Worm (Caenorhabditis elegans) whole organism, L1 larva: ENCODE results near the gene ZK673.5.
A peak's percentile ranks its signal among the peaks of the same experiment; 100 is the strongest.
"Not testable (repeated sequence)": the region's sequence is repeated elsewhere in the genome, so short reads cannot be mapped to it uniquely, and the experiment has no call there.

Experiments used
- C04F5.9 ChIP-seq: sonication (generic microtip); optimal IDR thresholded peaks from 2 replicates; lab custom pipeline; 2016; ENCODE audit warnings: missing genetic modification characterization, missing compliant biosample characterization
- C34B4.2 ChIP-seq: sonication (generic microtip); optimal IDR thresholded peaks from 2 replicates; lab custom pipeline; 2017; ENCODE audit warnings: mild to moderate bottlenecking, missing genetic modification characterization, missing compliant biosample characterization
- F16B12.6 ChIP-seq: fragments of 150-350 bp; optimal IDR thresholded peaks from 2 replicates; lab custom pipeline; 2014; ENCODE audit warnings: missing biosample characterization, missing genetic modification characterization
- Y116A8C.19 ChIP-seq: sonication (generic microtip); optimal IDR thresholded peaks from 2 replicates; lab custom pipeline; 2016; ENCODE audit warnings: missing compliant biosample characterization, missing genetic modification characterization, borderline replicate concordance
- aha-1 ChIP-seq: fragments of 150-350 bp; optimal IDR thresholded peaks from 2 replicates; lab custom pipeline; 2014; ENCODE audit warnings: missing biosample characterization, missing genetic modification characterization
- alr-1 ChIP-seq: fragments of 200-800 bp; sonication (Bioruptor generic); optimal IDR thresholded peaks from 2 replicates; lab custom pipeline; 2018; ENCODE audit warnings: borderline replicate concordance, mild to moderate bottlenecking, missing genetic modification characterization, missing compliant biosample characterization
- aly-2 ChIP-seq: fragments of 150-350 bp; optimal IDR thresholded peaks from 2 replicates; lab custom pipeline; 2014; ENCODE audit warnings: missing biosample characterization, missing genetic modification characterization
- blmp-1 ChIP-seq: fragments of 150-350 bp; optimal IDR thresholded peaks from 2 replicates; lab custom pipeline; 2014; ENCODE audit warnings: missing biosample characterization, missing genetic modification characterization
- ceh-8 ChIP-seq: fragments of 200-800 bp; sonication (Bioruptor generic); optimal IDR thresholded peaks from 2 replicates; lab custom pipeline; 2018; ENCODE audit warnings: mild to moderate bottlenecking, missing genetic modification characterization, moderate library complexity, missing compliant biosample characterization
- ces-1 ChIP-seq: fragments of 150-350 bp; optimal IDR thresholded peaks from 2 replicates; lab custom pipeline; 2014; ENCODE audit warnings: missing biosample characterization, missing genetic modification reagents, missing genetic modification characterization
- dpl-1 ChIP-seq, 3 experiments: fragments of 150-350 bp in 2 of 3; sonication (generic microtip) in 1 of 3; optimal IDR thresholded peaks; 2 replicates each; lab custom pipeline; 2014 to 2017; ENCODE audit warnings: missing biosample characterization in 3 of 3, missing genetic modification characterization in 3 of 3, missing genetic modification reagents in 3 of 3
- efl-1 ChIP-seq, 4 experiments: fragments of 150-350 bp; optimal IDR thresholded peaks in 3 of 4; peaks in 1 of 4; 1 replicate in 1 of 4; 2 replicates in 3 of 4; lab custom pipeline; 2014; ENCODE audit warnings: missing biosample characterization in 2 of 4, missing genetic modification characterization in 2 of 4, missing genetic modification reagents in 2 of 4
- egl-13 ChIP-seq: sonication (generic microtip); optimal IDR thresholded peaks from 2 replicates; lab custom pipeline; 2016; ENCODE audit warnings: missing genotype, missing genetic modification reagents, missing genetic modification characterization, missing compliant biosample characterization
- egl-27 ChIP-seq, 2 experiments: fragments of 150-350 bp in 1 of 2; sonication (generic microtip); optimal IDR thresholded peaks; 3 replicates each; lab custom pipeline; 2017 to 2018; ENCODE audit warnings: missing biosample characterization in 2 of 2, missing genetic modification characterization in 2 of 2, missing genetic modification reagents in 2 of 2
- elt-2 ChIP-seq: sonication (generic microtip); optimal IDR thresholded peaks from 2 replicates; lab custom pipeline; 2016; ENCODE audit warnings: missing genetic modification characterization, mild to moderate bottlenecking, inconsistent platforms, missing compliant biosample characterization, missing genetic modification reagents
- hlh-4 ChIP-seq: sonication (generic microtip); optimal IDR thresholded peaks from 2 replicates; lab custom pipeline; 2016; ENCODE audit warnings: mild to moderate bottlenecking, missing genetic modification characterization, missing compliant biosample characterization
- isw-1 ChIP-seq: fragments of 200-800 bp; sonication (Bioruptor generic); IDR thresholded peaks from 2 replicates; pipeline ENCODE4 v1.3.6; 2022; ENCODE audit warnings: missing genetic modification characterization, missing compliant biosample characterization
- lin-14 ChIP-seq: fragments of 200-800 bp; sonication (Bioruptor generic); optimal IDR thresholded peaks from 2 replicates; lab custom pipeline; 2018; ENCODE audit warnings: mild to moderate bottlenecking, missing genetic modification characterization, moderate library complexity, missing compliant biosample characterization
- lin-35 ChIP-seq, 2 experiments: fragments of 150-350 bp; optimal IDR thresholded peaks; 2 replicates each; lab custom pipeline; 2014; ENCODE audit warnings: missing biosample characterization in 2 of 2, missing genetic modification characterization in 2 of 2, missing genetic modification reagents in 2 of 2
- lin-39 ChIP-seq: fragments of 150-350 bp; optimal IDR thresholded peaks from 2 replicates; lab custom pipeline; 2014; ENCODE audit warnings: missing biosample characterization, missing genetic modification reagents, missing genetic modification characterization
- lir-3 ChIP-seq: sonication (generic microtip); optimal IDR thresholded peaks from 2 replicates; lab custom pipeline; 2016; ENCODE audit warnings: mild to moderate bottlenecking, missing genetic modification characterization, moderate library complexity, missing compliant biosample characterization; ENCODE audit not compliant: poor library complexity
- lsy-2 ChIP-seq, 2 experiments: fragments of 150-350 bp; optimal IDR thresholded peaks; 2 replicates each; lab custom pipeline; 2014; ENCODE audit warnings: missing biosample characterization in 2 of 2, missing genetic modification characterization in 2 of 2
- mep-1 ChIP-seq: fragments of 150-350 bp; optimal IDR thresholded peaks from 2 replicates; lab custom pipeline; 2014; ENCODE audit warnings: missing biosample characterization, missing genetic modification characterization
- nhr-12 ChIP-seq: sonication (generic microtip); optimal IDR thresholded peaks from 2 replicates; lab custom pipeline; 2017; ENCODE audit warnings: missing biosample characterization, missing genetic modification characterization
- nhr-20 ChIP-seq: sonication (generic microtip); optimal IDR thresholded peaks from 2 replicates; lab custom pipeline; 2016; ENCODE audit warnings: mild to moderate bottlenecking, missing genetic modification characterization, missing compliant biosample characterization
- nhr-28 ChIP-seq: fragments of 150-350 bp; optimal IDR thresholded peaks from 2 replicates; lab custom pipeline; 2014; ENCODE audit warnings: missing biosample characterization, missing genetic modification characterization
- nhr-71 ChIP-seq: sonication (generic microtip); optimal IDR thresholded peaks from 2 replicates; lab custom pipeline; 2016; ENCODE audit warnings: mild to moderate bottlenecking, missing genetic modification characterization, moderate library complexity, missing compliant biosample characterization
- nhr-76 ChIP-seq: sonication (generic microtip); optimal IDR thresholded peaks from 2 replicates; lab custom pipeline; 2017; ENCODE audit warnings: missing biosample characterization, missing genetic modification characterization
- nhr-77 ChIP-seq: fragments of 150-350 bp; optimal IDR thresholded peaks from 2 replicates; lab custom pipeline; 2014; ENCODE audit warnings: missing biosample characterization, missing genetic modification characterization
- pag-3 ChIP-seq: sonication (generic microtip); optimal IDR thresholded peaks from 2 replicates; lab custom pipeline; 2017; ENCODE audit warnings: missing genetic modification characterization, mild to moderate bottlenecking, missing compliant biosample characterization, antibody characterized with exemption, borderline replicate concordance; ENCODE audit not compliant: insufficient read depth
- pax-3 ChIP-seq: fragments of 200-800 bp; sonication (Bioruptor generic); optimal IDR thresholded peaks from 2 replicates; lab custom pipeline; 2018; ENCODE audit warnings: mild to moderate bottlenecking, missing genetic modification characterization, moderate library complexity, missing compliant biosample characterization
- rnt-1 ChIP-seq: sonication (generic microtip); optimal IDR thresholded peaks from 2 replicates; lab custom pipeline; 2016; ENCODE audit warnings: mild to moderate bottlenecking, missing genetic modification characterization, moderate library complexity, missing compliant biosample characterization
- skn-1 ChIP-seq: fragments of 150-350 bp; optimal IDR thresholded peaks from 2 replicates; lab custom pipeline; 2014; ENCODE audit warnings: missing biosample characterization, missing genetic modification characterization
- sptf-1 ChIP-seq: fragments of 150-350 bp; optimal IDR thresholded peaks from 2 replicates; lab custom pipeline; 2014; ENCODE audit warnings: missing biosample characterization, missing genetic modification characterization
- sup-37 ChIP-seq: fragments of 200-800 bp; sonication (Bioruptor generic); optimal IDR thresholded peaks from 2 replicates; lab custom pipeline; 2018; ENCODE audit warnings: mild to moderate bottlenecking, missing genetic modification characterization, missing compliant biosample characterization
- swsn-7 ChIP-seq: sonication (generic microtip); optimal IDR thresholded peaks from 2 replicates; lab custom pipeline; 2016; ENCODE audit warnings: missing genetic modification characterization, missing compliant biosample characterization
- tlp-1 ChIP-seq: fragments of 150-350 bp; optimal IDR thresholded peaks from 2 replicates; lab custom pipeline; 2014; ENCODE audit warnings: missing biosample characterization, missing genetic modification characterization
- unc-130 ChIP-seq: fragments of 150-350 bp; optimal IDR thresholded peaks from 2 replicates; lab custom pipeline; 2017; ENCODE audit warnings: missing biosample characterization, missing genetic modification characterization, inconsistent platforms
- vab-15 ChIP-seq: sonication (generic microtip); optimal IDR thresholded peaks from 2 replicates; lab custom pipeline; 2017; ENCODE audit warnings: missing genotype, mild to moderate bottlenecking, missing genetic modification characterization, missing compliant biosample characterization
- ztf-4 ChIP-seq: fragments of 150-350 bp; optimal IDR thresholded peaks from 2 replicates; lab custom pipeline; 2014; ENCODE audit warnings: missing biosample characterization, missing genetic modification characterization

ZK673.5 gene

DNA sequence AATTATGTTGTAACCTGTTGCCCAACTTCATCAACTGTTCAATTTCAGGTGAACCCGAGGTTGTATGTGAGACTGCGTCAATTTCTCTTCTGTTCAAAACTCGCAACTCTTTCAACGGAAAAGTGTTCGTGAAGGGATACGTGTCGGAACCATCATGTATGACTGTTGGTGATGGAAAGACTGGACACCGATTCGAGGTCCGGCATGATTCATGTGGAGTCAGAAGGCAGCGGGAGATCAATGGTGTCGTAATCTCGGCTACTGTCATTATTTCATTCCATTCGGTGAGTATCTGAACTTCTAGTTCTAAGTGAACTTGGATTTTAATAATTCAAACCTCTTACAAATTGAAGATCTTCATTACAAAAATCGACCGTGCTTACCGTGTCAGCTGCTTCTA lies 23.5 kb upstream of the ZK673.5 start:
- TF ChIP-seq tlp-1 (tag; lab: Kevin White, UChicago) (no peak), lin-39 (tag; lab: Kevin White, UChicago) (no peak), lin-14 (GFP tag; lab: Kevin White, UChicago) (no peak), hlh-4 (tag; lab: Kevin White, UChicago) (no peak), isw-1 (no peak), unc-130 (tag; lab: Kevin White, UChicago) (no peak), swsn-7 (tag; lab: Kevin White, UChicago) (no peak)

DNA sequence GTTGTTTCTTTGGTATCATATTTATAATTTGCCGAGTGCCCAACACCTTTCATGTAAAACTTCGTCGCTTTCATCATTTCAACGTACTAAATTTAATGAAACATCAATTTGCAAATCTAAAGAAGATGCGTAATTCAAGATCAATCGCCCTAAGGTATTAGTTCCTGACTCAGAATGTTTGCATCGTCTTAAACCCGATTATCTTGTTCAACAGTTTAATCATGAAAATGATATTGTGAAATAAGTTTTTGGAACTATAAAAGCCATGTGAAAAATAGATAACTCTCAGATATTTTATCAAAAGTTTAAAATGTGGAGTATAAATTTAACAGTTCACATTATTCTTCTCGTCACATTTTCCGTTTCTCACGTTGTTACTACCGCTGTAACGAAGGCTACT lies 21.3 kb upstream of the ZK673.5 start, which contains the start of gene E04D5.4:
Gene E04D5.4 (plus strand): TSS at position 301 of the 400 bp plus-strand sequence.
- TF ChIP-seq sup-37 (GFP tag; lab: Kevin White, UChicago), result no peak
- no peak for TF ChIP-seq C04F5.9 (tag; lab: Kevin White, UChicago)
- TF ChIP-seq ztf-4 (tag; lab: Kevin White, UChicago), result no peak
- no peak for TF ChIP-seq ceh-8 (GFP tag; lab: Kevin White, UChicago)
- TF ChIP-seq alr-1 (tag; lab: Kevin White, UChicago), result no peak
- no peak for TF ChIP-seq efl-1 (optimal IDR thresholded peaks at IDR 0.05; lab: Kevin White, UChicago)
- TF ChIP-seq efl-1 (GFP tag; optimal IDR thresholded peaks at IDR 0.05 in 1 of 2; lab: Kevin White, UChicago), result peak in 1 of 2 experiments; percentile 83
- TF ChIP-seq, all 84 proteins: peak for 1

DNA sequence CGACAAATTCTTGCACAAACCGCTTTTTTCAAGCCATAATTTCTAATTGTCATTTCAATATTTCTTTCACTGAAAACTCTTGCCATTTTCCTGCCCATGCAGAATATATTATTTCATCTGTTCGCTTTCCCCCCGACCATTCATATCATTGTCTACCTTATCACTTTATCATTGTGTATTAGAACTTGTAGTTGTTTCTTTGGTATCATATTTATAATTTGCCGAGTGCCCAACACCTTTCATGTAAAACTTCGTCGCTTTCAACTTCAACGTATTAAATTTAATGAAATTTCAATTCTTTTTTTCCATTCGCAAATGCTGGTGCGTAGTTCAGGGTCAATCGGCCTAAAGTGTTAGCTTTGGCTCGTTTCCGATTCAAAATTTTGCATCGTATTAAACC lies 18.5 kb upstream of the ZK673.5 start, which contains the start of gene ZK673.1:
Gene ZK673.1 (plus strand): TSS at position 301 of the 400 bp plus-strand sequence.
- not testable (repeated sequence) for TF ChIP-seq lin-39 (tag; lab: Kevin White, UChicago); ceh-8 (GFP tag; lab: Kevin White, UChicago); mep-1 (tag; lab: Kevin White, UChicago)

DNA sequence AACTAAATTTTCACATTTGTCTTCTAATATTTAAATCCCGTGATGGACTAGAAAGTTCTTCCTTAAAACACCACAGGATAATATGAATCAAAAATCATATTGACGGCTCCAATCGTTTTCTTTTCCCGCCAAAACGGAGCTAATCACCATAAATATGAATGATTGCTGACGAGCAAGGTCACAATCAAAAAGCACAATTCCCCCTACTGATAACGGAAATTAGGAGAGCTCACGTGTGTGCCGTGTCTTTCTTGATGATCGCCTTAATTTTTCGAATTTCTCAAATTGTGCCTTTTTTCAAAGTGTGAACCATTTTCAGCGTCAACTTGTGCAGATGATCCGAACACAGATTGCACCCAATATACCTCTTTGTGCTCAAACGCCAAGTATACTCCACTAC lies 17.4 kb upstream of the ZK673.5 start:
- peak in 1 of 2 experiments; percentile 32 for TF ChIP-seq lin-35 (GFP tag; optimal IDR thresholded peaks at IDR 0.05; lab: Kevin White, UChicago)
- TF ChIP-seq nhr-20 (tag; lab: Kevin White, UChicago), result no peak
- TF ChIP-seq elt-2 (tag; lab: Kevin White, UChicago), result peak; percentile 59
- no peak for TF ChIP-seq nhr-12 (tag; lab: Kevin White, UChicago)
- TF ChIP-seq C34B4.2, result no peak

DNA sequence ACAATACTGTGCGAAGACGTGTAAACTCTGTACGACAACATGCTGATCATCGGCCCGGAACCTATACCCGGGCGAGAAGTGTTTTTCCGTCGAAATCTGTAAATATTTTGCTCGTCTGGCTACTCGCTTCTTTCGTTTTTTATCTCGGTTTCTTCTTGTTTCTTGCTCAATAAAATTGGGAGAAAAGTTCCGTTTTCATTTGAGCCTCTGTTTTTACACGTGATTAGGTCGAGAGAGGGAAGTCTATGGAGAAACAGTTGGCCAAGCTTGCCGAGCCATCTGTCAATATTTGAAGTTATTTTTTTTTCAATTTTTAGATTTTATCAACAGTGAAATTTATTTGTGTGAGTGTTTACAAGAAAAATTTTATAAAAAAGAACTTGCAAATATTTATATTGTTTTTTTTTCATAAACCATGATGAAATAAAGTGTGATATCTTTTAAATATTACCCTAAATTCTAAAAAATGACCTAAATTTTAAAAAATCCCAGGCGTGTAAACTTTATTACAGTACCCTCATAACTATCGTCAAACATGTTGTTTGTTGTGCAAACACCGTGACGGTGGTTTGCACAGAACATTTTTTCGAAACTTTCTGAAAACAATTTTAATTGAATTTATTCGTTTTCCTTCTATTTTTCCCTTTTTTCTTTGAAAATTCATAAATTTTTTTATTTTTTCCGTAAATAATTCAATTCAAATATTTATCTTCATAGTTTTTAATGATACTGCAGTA lies 16.2 kb upstream of the ZK673.5 start:
- TF ChIP-seq lin-14 (GFP tag; lab: Kevin White, UChicago) (peak; percentile 64), ces-1 (no peak), isw-1 (no peak), blmp-1 (no peak), lir-3 (no peak), swsn-7 (tag; lab: Kevin White, UChicago) (no peak), nhr-71 (tag; lab: Kevin White, UChicago) (peak; percentile 61), egl-27 (tag; optimal IDR thresholded peaks at IDR 0.05; lab: Kevin White, UChicago) (no peak), egl-13 (no peak), vab-15 (tag; lab: Kevin White, UChicago) (no peak), nhr-76 (tag; lab: Kevin White, UChicago) (no peak), pag-3 (no peak), skn-1 (tag; lab: Kevin White, UChicago) (peak; percentile 5), nhr-12 (tag; lab: Kevin White, UChicago) (no peak), aly-2 (no peak), nhr-77 (tag; lab: Kevin White, UChicago) (no peak), dpl-1 (GFP tag; optimal IDR thresholded peaks at IDR 0.05; lab: Kevin White, UChicago) (no peak), F16B12.6 (tag; lab: Kevin White, UChicago) (peak; percentile 76), nhr-28 (tag; lab: Kevin White, UChicago) (no peak), unc-130 (tag; lab: Kevin White, UChicago) (no peak), lsy-2 (tag; optimal IDR thresholded peaks at IDR 0.05; lab: Kevin White, UChicago) (peak; percentile 49 to 51), rnt-1 (tag; lab: Kevin White, UChicago) (peak; percentile 65), sup-37 (GFP tag; lab: Kevin White, UChicago) (no peak), aha-1 (tag; lab: Kevin White, UChicago) (no peak), efl-1 (optimal IDR thresholded peaks at IDR 0.05; lab: Kevin White, UChicago) (peak in 1 of 2 experiments; percentile 12), efl-1 (GFP tag; optimal IDR thresholded peaks at IDR 0.05 in 1 of 2; lab: Kevin White, UChicago) (no peak), pax-3 (tag; lab: Kevin White, UChicago) (no peak), Y116A8C.19 (tag; lab: Kevin White, UChicago) (no peak), sptf-1 (tag; lab: Kevin White, UChicago) (no peak)
